Fruit fly (Drosophila melanogaster): Measurements from ENCODE around the gene CG32762.

Gene CG32762

DNA sequence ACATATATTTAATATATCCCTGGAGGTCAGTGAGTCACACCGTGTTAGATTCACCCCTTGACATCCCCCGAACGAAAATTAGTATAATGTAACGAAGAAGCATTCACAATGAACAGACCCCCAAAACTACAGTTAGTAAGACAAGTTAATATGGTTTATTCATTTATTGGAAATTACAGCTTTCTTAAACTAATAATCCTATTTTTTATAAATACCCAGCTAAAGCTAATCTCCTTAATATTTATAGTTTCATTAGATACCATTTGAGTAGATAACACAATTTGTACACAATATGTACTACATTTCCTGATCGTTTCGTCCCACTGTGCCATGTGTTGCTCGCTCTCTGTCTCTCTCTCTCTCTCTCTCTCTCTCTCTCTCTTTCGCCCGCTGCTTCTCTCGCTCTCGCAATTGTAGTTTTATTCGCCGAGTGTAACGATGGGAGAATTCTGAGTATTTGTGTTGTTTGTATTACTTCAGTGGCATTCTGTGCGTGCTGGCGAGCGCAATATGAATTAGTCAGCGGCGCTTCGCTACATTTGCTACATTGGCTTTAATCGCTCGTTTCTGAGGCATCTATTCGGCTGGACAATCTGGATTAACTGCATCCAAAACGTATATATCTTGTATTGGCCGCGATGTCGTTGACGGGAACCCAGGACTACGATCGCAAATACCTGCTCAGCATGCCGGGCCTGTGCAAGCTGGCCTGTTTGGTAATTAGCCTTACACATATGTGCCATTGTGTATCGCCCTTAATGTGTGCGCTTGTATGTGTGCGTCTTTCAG lies 15.9 kb upstream of the CG32762 start (continued):
- TF ChIP-seq ken (GFP tag; IDR thresholded peaks at IDR 0.05) = no peak
- TF ChIP-seq GATAe (GFP tag; conservative IDR thresholded peaks at IDR 0.05) = no peak
- TF ChIP-seq CG11398 (GFP tag; optimal IDR thresholded peaks at IDR 0.05) = no peak
- no peak for TF ChIP-seq CG12236 (GFP tag; optimal IDR thresholded peaks at IDR 0.05)
- TF ChIP-seq CG8281 (tag; optimal IDR thresholded peaks at IDR 0.05) = no peak
- peak; percentile 79 for TF ChIP-seq yki (optimal IDR thresholded peaks at IDR 0.05)
- TF ChIP-seq CG10431 (GFP tag; optimal IDR thresholded peaks at IDR 0.05) = peak; percentile 4
- TF ChIP-seq fd64A (GFP tag; optimal IDR thresholded peaks at IDR 0.05) = no peak
- peak; percentile 26 for TF ChIP-seq sqz (GFP tag; optimal IDR thresholded peaks at IDR 0.05)
- TF ChIP-seq CG16813 (GFP tag; IDR thresholded peaks at IDR 0.05; ENCODE audit: partially characterized antibody) = no peak
- TF ChIP-seq sd (tag; optimal IDR thresholded peaks at IDR 0.05) = peak; percentile 58
- peak; percentile 51 for TF ChIP-seq unpg (GFP tag; optimal IDR thresholded peaks at IDR 0.05)
- TF ChIP-seq YL-1 (GFP tag; optimal IDR thresholded peaks at IDR 0.05) = no peak
- no peak for TF ChIP-seq peb (GFP tag; IDR thresholded peaks at IDR 0.05)
- TF ChIP-seq CG17361 (GFP tag; IDR thresholded peaks at IDR 0.05) = peak; percentile 72
- TF ChIP-seq CG12942 (GFP tag; optimal IDR thresholded peaks at IDR 0.05) = no peak
- TF ChIP-seq CG4617 (GFP tag; optimal IDR thresholded peaks at IDR 0.05; ENCODE audit: borderline replicate concordance) = no peak
- TF ChIP-seq CG14014 (GFP tag; IDR thresholded peaks at IDR 0.05) = peak; percentile 44
- no peak for TF ChIP-seq dan (GFP tag; IDR thresholded peaks at IDR 0.05)
- peak; percentile 35 for TF ChIP-seq phol (tag; optimal IDR thresholded peaks at IDR 0.05)
- TF ChIP-seq Fer1 (GFP tag; optimal IDR thresholded peaks at IDR 0.05) = peak; percentile 60
- TF ChIP-seq CG10267 (tag; optimal IDR thresholded peaks at IDR 0.05) = peak; percentile 29
- peak; percentile 33 for TF ChIP-seq CG15514 (GFP tag; optimal IDR thresholded peaks at IDR 0.05)
- TF ChIP-seq Nf-YC (tag; optimal IDR thresholded peaks at IDR 0.05) = peak; percentile 52
- TF ChIP-seq tgo (GFP tag; IDR thresholded peaks at IDR 0.05) = peak; percentile 48; the same call in 2 of the 3 replicates
- TF ChIP-seq salm (tag; optimal IDR thresholded peaks at IDR 0.05) = peak; percentile 57
- TF ChIP-seq esg (GFP tag; conservative IDR thresholded peaks at IDR 0.05) = no peak
- TF ChIP-seq inv (GFP tag; IDR thresholded peaks at IDR 0.05; ENCODE audit: partially characterized antibody) = no peak
- peak; percentile 86 for TF ChIP-seq CG1832 (GFP tag; optimal IDR thresholded peaks at IDR 0.05)
- TF ChIP-seq lab (GFP tag; optimal IDR thresholded peaks at IDR 0.05) = peak; percentile 49
- peak; percentile 28 for TF ChIP-seq CG5180 (GFP tag; optimal IDR thresholded peaks at IDR 0.05)
- TF ChIP-seq ttk (GFP tag; IDR thresholded peaks at IDR 0.05) = no peak
- no peak for TF ChIP-seq CG8478 (optimal IDR thresholded peaks at IDR 0.05)
- TF ChIP-seq Myb (GFP tag; optimal IDR thresholded peaks at IDR 0.05) = no peak
- TF ChIP-seq hkb (optimal IDR thresholded peaks at IDR 0.05) = no peak
- TF ChIP-seq hkb (GFP tag; IDR thresholded peaks at IDR 0.05) = peak; percentile 51
- TF ChIP-seq aop (GFP tag; IDR thresholded peaks at IDR 0.05) = no peak
- TF ChIP-seq gcm2 (GFP tag; optimal IDR thresholded peaks at IDR 0.05) = peak; percentile 32
- peak; percentile 57 for TF ChIP-seq CG2712 (tag; optimal IDR thresholded peaks at IDR 0.05)
- peak; percentile 11 for TF ChIP-seq exex (tag; optimal IDR thresholded peaks at IDR 0.05)
- TF ChIP-seq CG7357 (GFP tag; IDR thresholded peaks at IDR 0.05) = 0 out of 3 replicates have a peak, but pooled peaks have one; percentile 17
- peak in 1 of 2 experiments; percentile 75 for TF ChIP-seq Hr78 (GFP tag; optimal IDR thresholded peaks at IDR 0.05)
- peak; percentile 28 for TF ChIP-seq CG12299 (tag; optimal IDR thresholded peaks at IDR 0.05)
- no peak for TF ChIP-seq Dip2 (GFP tag; IDR thresholded peaks at IDR 0.05)
- TF ChIP-seq BtbVII (GFP tag; optimal IDR thresholded peaks at IDR 0.05) = peak; percentile 67
- TF ChIP-seq wdn (GFP tag; IDR thresholded peaks at IDR 0.05) = no peak
- TF ChIP-seq croc (GFP tag; conservative IDR thresholded peaks at IDR 0.05) = no peak
- peak; percentile 56 for TF ChIP-seq Oli (tag; optimal IDR thresholded peaks at IDR 0.05)
- TF ChIP-seq chn (GFP tag; optimal IDR thresholded peaks at IDR 0.05) = no peak
- TF ChIP-seq dmrt99B (tag; optimal IDR thresholded peaks at IDR 0.05) = peak; percentile 70
